Worm (Caenorhabditis elegans): ENCODE measurements around the gene Y73F4A.1.

DNA sequence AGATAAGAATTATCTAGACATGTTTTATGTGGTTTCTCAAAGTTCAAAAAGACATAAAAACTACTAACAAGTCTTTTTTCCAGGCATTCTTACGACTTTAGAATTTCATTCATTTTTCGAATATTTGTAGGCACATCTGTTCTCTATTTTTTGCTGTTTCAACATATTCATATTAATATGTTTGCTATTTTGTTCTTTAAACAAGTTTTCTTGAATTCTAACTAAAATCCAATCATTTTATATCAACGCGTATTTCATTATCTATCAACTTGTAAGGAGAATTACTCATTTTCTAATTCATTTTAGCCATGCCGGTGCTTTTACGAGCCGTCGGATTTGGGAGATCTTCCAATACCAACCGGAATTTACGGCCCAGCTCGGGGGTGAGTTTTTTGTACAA lies 36.9 kb upstream of the Y73F4A.1 start, which contains the start of gene twk-8:
- TF ChIP-seq elt-2 (tag; optimal IDR thresholded peaks at IDR 0.05) (no peak), fos-1 (tag; optimal IDR thresholded peaks at IDR 0.05) (no peak), ceh-8 (GFP tag; optimal IDR thresholded peaks at IDR 0.05) (no peak), lsy-2 (tag; optimal IDR thresholded peaks at IDR 0.05) (no peak), lin-39 (tag; optimal IDR thresholded peaks at IDR 0.05) (no peak), elt-3 (tag; optimal IDR thresholded peaks at IDR 0.05) (no peak), nhr-237 (tag; optimal IDR thresholded peaks at IDR 0.05) (no peak), ceh-88 (GFP tag; IDR thresholded peaks at IDR 0.05) (no peak)

Data from whole organism, L1 larva.